Worm (Caenorhabditis elegans) whole organism, L1 larva: ENCODE results near the gene F45E12.6.

Source experiments
- C04F5.9 ChIP-seq: sonication (generic microtip); optimal IDR thresholded peaks from 2 replicates; lab custom pipeline; 2016; ENCODE audit warnings: missing genetic modification characterization, missing compliant biosample characterization
- C16A3.4 ChIP-seq: fragments of 150-350 bp; optimal IDR thresholded peaks from 2 replicates; lab custom pipeline; 2014; ENCODE audit warnings: missing biosample characterization, missing genetic modification characterization
- C34B4.2 ChIP-seq: sonication (generic microtip); optimal IDR thresholded peaks from 2 replicates; lab custom pipeline; 2017; ENCODE audit warnings: mild to moderate bottlenecking, missing genetic modification characterization, missing compliant biosample characterization
- F16B12.6 ChIP-seq: fragments of 150-350 bp; optimal IDR thresholded peaks from 2 replicates; lab custom pipeline; 2014; ENCODE audit warnings: missing biosample characterization, missing genetic modification characterization
- aha-1 ChIP-seq: fragments of 150-350 bp; optimal IDR thresholded peaks from 2 replicates; lab custom pipeline; 2014; ENCODE audit warnings: missing biosample characterization, missing genetic modification characterization
- alr-1 ChIP-seq: fragments of 200-800 bp; sonication (Bioruptor generic); optimal IDR thresholded peaks from 2 replicates; lab custom pipeline; 2018; ENCODE audit warnings: borderline replicate concordance, mild to moderate bottlenecking, missing genetic modification characterization, missing compliant biosample characterization
- ceh-8 ChIP-seq: fragments of 200-800 bp; sonication (Bioruptor generic); optimal IDR thresholded peaks from 2 replicates; lab custom pipeline; 2018; ENCODE audit warnings: mild to moderate bottlenecking, missing genetic modification characterization, moderate library complexity, missing compliant biosample characterization
- ces-1 ChIP-seq: fragments of 150-350 bp; optimal IDR thresholded peaks from 2 replicates; lab custom pipeline; 2014; ENCODE audit warnings: missing biosample characterization, missing genetic modification reagents, missing genetic modification characterization
- dsc-1 ChIP-seq: sonication (generic microtip); optimal IDR thresholded peaks from 2 replicates; lab custom pipeline; 2016; ENCODE audit warnings: mild to moderate bottlenecking, missing genetic modification characterization, missing compliant biosample characterization
- efl-1 ChIP-seq, 4 experiments: fragments of 150-350 bp; optimal IDR thresholded peaks in 3 of 4; peaks in 1 of 4; 1 replicate in 1 of 4; 2 replicates in 3 of 4; lab custom pipeline; 2014; ENCODE audit warnings: missing biosample characterization in 2 of 4, missing genetic modification characterization in 2 of 4, missing genetic modification reagents in 2 of 4
- egl-13 ChIP-seq: sonication (generic microtip); optimal IDR thresholded peaks from 2 replicates; lab custom pipeline; 2016; ENCODE audit warnings: missing genotype, missing genetic modification reagents, missing genetic modification characterization, missing compliant biosample characterization
- elt-2 ChIP-seq: sonication (generic microtip); optimal IDR thresholded peaks from 2 replicates; lab custom pipeline; 2016; ENCODE audit warnings: missing genetic modification characterization, mild to moderate bottlenecking, inconsistent platforms, missing compliant biosample characterization, missing genetic modification reagents
- ets-5 ChIP-seq: fragments of 200-800 bp; sonication (Bioruptor generic); IDR thresholded peaks from 2 replicates; pipeline ENCODE4 v1.3.6; 2022; ENCODE audit warnings: missing genetic modification characterization, missing compliant biosample characterization
- fkh-4 ChIP-seq: sonication (generic microtip); optimal IDR thresholded peaks from 2 replicates; lab custom pipeline; 2016; ENCODE audit warnings: missing compliant biosample characterization, missing genetic modification characterization, borderline replicate concordance
- fkh-8 ChIP-seq: sonication (generic microtip); optimal IDR thresholded peaks from 2 replicates; lab custom pipeline; 2016; ENCODE audit warnings: mild to moderate bottlenecking, missing genetic modification characterization, missing compliant biosample characterization
- fos-1 ChIP-seq: fragments of 150-350 bp; optimal IDR thresholded peaks from 2 replicates; lab custom pipeline; 2014; ENCODE audit warnings: missing biosample characterization, missing genetic modification characterization
- hpl-2 ChIP-seq: fragments of 150-350 bp; optimal IDR thresholded peaks from 2 replicates; lab custom pipeline; 2014; ENCODE audit warnings: missing biosample characterization, missing genetic modification reagents, missing genetic modification characterization
- irx-1 ChIP-seq: sonication (generic microtip); optimal IDR thresholded peaks from 2 replicates; lab custom pipeline; 2016; ENCODE audit warnings: missing genetic modification characterization, missing compliant biosample characterization
- lin-13 ChIP-seq: fragments of 150-350 bp; optimal IDR thresholded peaks from 2 replicates; lab custom pipeline; 2014; ENCODE audit warnings: missing biosample characterization, missing genetic modification reagents, missing genetic modification characterization
- lin-14 ChIP-seq: fragments of 200-800 bp; sonication (Bioruptor generic); optimal IDR thresholded peaks from 2 replicates; lab custom pipeline; 2018; ENCODE audit warnings: mild to moderate bottlenecking, missing genetic modification characterization, moderate library complexity, missing compliant biosample characterization
- lin-35 ChIP-seq, 2 experiments: fragments of 150-350 bp; optimal IDR thresholded peaks; 2 replicates each; lab custom pipeline; 2014; ENCODE audit warnings: missing biosample characterization in 2 of 2, missing genetic modification characterization in 2 of 2, missing genetic modification reagents in 2 of 2
- lin-39 ChIP-seq: fragments of 150-350 bp; optimal IDR thresholded peaks from 2 replicates; lab custom pipeline; 2014; ENCODE audit warnings: missing biosample characterization, missing genetic modification reagents, missing genetic modification characterization
- lir-3 ChIP-seq: sonication (generic microtip); optimal IDR thresholded peaks from 2 replicates; lab custom pipeline; 2016; ENCODE audit warnings: mild to moderate bottlenecking, missing genetic modification characterization, moderate library complexity, missing compliant biosample characterization; ENCODE audit not compliant: poor library complexity
- lsy-2 ChIP-seq, 2 experiments: fragments of 150-350 bp; optimal IDR thresholded peaks; 2 replicates each; lab custom pipeline; 2014; ENCODE audit warnings: missing biosample characterization in 2 of 2, missing genetic modification characterization in 2 of 2
- mab-9 ChIP-seq: fragments of 200-800 bp; sonication (Bioruptor generic); IDR thresholded peaks from 2 replicates; pipeline ENCODE4 v1.3.6; 2022; ENCODE audit warnings: missing genetic modification reagents, missing genetic modification characterization, missing compliant biosample characterization
- mef-2 ChIP-seq: fragments of 150-350 bp; optimal IDR thresholded peaks from 2 replicates; lab custom pipeline; 2014; ENCODE audit warnings: missing biosample characterization, missing genetic modification characterization
- mep-1 ChIP-seq: fragments of 150-350 bp; optimal IDR thresholded peaks from 2 replicates; lab custom pipeline; 2014; ENCODE audit warnings: missing biosample characterization, missing genetic modification characterization
- nhr-11 ChIP-seq: fragments of 150-350 bp; optimal IDR thresholded peaks from 2 replicates; lab custom pipeline; 2014; ENCODE audit warnings: missing biosample characterization, missing genetic modification characterization
- nhr-19 ChIP-seq: fragments of 200-800 bp; sonication (Bioruptor generic); conservative IDR thresholded peaks from 2 replicates; pipeline ENCODE4 v1.3.6; 2022; ENCODE audit warnings: missing genetic modification characterization, missing compliant biosample characterization
- nhr-20 ChIP-seq: sonication (generic microtip); optimal IDR thresholded peaks from 2 replicates; lab custom pipeline; 2016; ENCODE audit warnings: mild to moderate bottlenecking, missing genetic modification characterization, missing compliant biosample characterization
- nhr-237 ChIP-seq: fragments of 150-350 bp; optimal IDR thresholded peaks from 2 replicates; lab custom pipeline; 2014; ENCODE audit warnings: missing biosample characterization, missing genetic modification characterization
- nhr-47 ChIP-seq: sonication (generic microtip); optimal IDR thresholded peaks from 2 replicates; lab custom pipeline; 2016; ENCODE audit warnings: mild to moderate bottlenecking, missing genetic modification characterization, moderate library complexity, missing compliant biosample characterization
- nhr-71 ChIP-seq: sonication (generic microtip); optimal IDR thresholded peaks from 2 replicates; lab custom pipeline; 2016; ENCODE audit warnings: mild to moderate bottlenecking, missing genetic modification characterization, moderate library complexity, missing compliant biosample characterization
- nhr-76 ChIP-seq: sonication (generic microtip); optimal IDR thresholded peaks from 2 replicates; lab custom pipeline; 2017; ENCODE audit warnings: missing biosample characterization, missing genetic modification characterization
- nhr-77 ChIP-seq: fragments of 150-350 bp; optimal IDR thresholded peaks from 2 replicates; lab custom pipeline; 2014; ENCODE audit warnings: missing biosample characterization, missing genetic modification characterization
- nhr-85 ChIP-seq: sonication (generic microtip); peaks from one replicate; lab custom pipeline; 2016; ENCODE audit warnings: missing genetic modification characterization, inconsistent platforms, missing compliant biosample characterization
- nhr-90 ChIP-seq: sonication (generic microtip); optimal IDR thresholded peaks from 2 replicates; lab custom pipeline; 2016; ENCODE audit warnings: mild to moderate bottlenecking, missing genetic modification characterization, missing compliant biosample characterization; ENCODE audit not compliant: poor library complexity
- pag-3 ChIP-seq: sonication (generic microtip); optimal IDR thresholded peaks from 2 replicates; lab custom pipeline; 2017; ENCODE audit warnings: missing genetic modification characterization, mild to moderate bottlenecking, missing compliant biosample characterization, antibody characterized with exemption, borderline replicate concordance; ENCODE audit not compliant: insufficient read depth
- sox-4 ChIP-seq: sonication (generic microtip); optimal IDR thresholded peaks from 2 replicates; lab custom pipeline; 2016; ENCODE audit warnings: missing genetic modification characterization, missing compliant biosample characterization
- sup-37 ChIP-seq: fragments of 200-800 bp; sonication (Bioruptor generic); optimal IDR thresholded peaks from 2 replicates; lab custom pipeline; 2018; ENCODE audit warnings: mild to moderate bottlenecking, missing genetic modification characterization, missing compliant biosample characterization
- swsn-7 ChIP-seq: sonication (generic microtip); optimal IDR thresholded peaks from 2 replicates; lab custom pipeline; 2016; ENCODE audit warnings: missing genetic modification characterization, missing compliant biosample characterization
- tbx-2 ChIP-seq: sonication (generic microtip); optimal IDR thresholded peaks from 2 replicates; lab custom pipeline; 2016; ENCODE audit warnings: missing genetic modification characterization, missing compliant biosample characterization
- tlp-1 ChIP-seq: fragments of 150-350 bp; optimal IDR thresholded peaks from 2 replicates; lab custom pipeline; 2014; ENCODE audit warnings: missing biosample characterization, missing genetic modification characterization
- unc-130 ChIP-seq: fragments of 150-350 bp; optimal IDR thresholded peaks from 2 replicates; lab custom pipeline; 2017; ENCODE audit warnings: missing biosample characterization, missing genetic modification characterization, inconsistent platforms
- unc-86 ChIP-seq: sonication (generic microtip); optimal IDR thresholded peaks from 2 replicates; lab custom pipeline; 2016; ENCODE audit warnings: missing genetic modification characterization, missing compliant biosample characterization
- unc-98 ChIP-seq: fragments of 200-800 bp; sonication (Bioruptor generic); IDR thresholded peaks from 2 replicates; pipeline ENCODE4 v1.3.6; 2022; ENCODE audit warnings: missing genetic modification characterization, missing compliant biosample characterization
- vab-15 ChIP-seq: sonication (generic microtip); optimal IDR thresholded peaks from 2 replicates; lab custom pipeline; 2017; ENCODE audit warnings: missing genotype, mild to moderate bottlenecking, missing genetic modification characterization, missing compliant biosample characterization
- xbp-1 ChIP-seq: sonication (generic microtip); optimal IDR thresholded peaks from 2 replicates; lab custom pipeline; 2016; ENCODE audit warnings: missing genetic modification characterization, missing compliant biosample characterization
- zag-1 ChIP-seq: fragments of 150-350 bp; optimal IDR thresholded peaks from 2 replicates; lab custom pipeline; 2014; ENCODE audit warnings: missing biosample characterization, missing genetic modification characterization
- ztf-11 ChIP-seq, 2 experiments: sonication (generic microtip); optimal IDR thresholded peaks; 2 replicates each; lab custom pipeline; 2016 to 2017; ENCODE audit warnings: missing genetic modification characterization in 2 of 2, missing biosample characterization in 1 of 2, missing compliant biosample characterization in 1 of 2

The F45E12.6 gene

DNA sequence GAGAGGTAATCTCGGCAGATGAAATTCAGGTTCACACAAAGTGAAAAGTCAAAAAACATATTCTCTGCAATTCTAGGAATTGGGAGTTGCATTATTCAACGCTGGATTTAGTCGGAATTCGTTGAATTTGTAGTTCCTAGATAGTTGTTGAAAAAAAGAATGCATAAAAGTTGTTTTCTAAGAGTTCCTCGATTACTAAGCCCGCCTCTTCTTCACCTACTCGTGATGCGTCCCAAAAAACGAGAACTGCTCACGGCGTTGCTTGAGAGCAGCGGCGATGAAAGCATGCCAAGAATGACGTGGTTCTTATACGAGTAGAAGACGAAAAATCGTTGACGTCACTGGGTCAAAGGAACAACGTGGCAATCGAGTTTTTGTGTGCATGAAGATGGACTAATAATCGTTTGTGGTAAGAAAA is 11.1 kb upstream of the F45E12.6 start (continued):
- TF ChIP-seq swsn-7 (tag; lab: Kevin White, UChicago) (peak; percentile 6), unc-130 (tag; lab: Kevin White, UChicago) (no peak), unc-98 (GFP tag; lab: Robert Waterston, UW) (no peak), nhr-76 (no peak), C34B4.2 (tag; lab: Kevin White, UChicago) (no peak), alr-1 (tag; lab: Kevin White, UChicago) (no peak), nhr-47 (tag; lab: Kevin White, UChicago) (peak; percentile 59), fos-1 (no peak), fkh-8 (tag; lab: Kevin White, UChicago) (peak; percentile 92), C16A3.4 (tag; lab: Kevin White, UChicago) (no peak), aha-1 (tag; lab: Kevin White, UChicago) (no peak), ztf-11 (tag; optimal IDR thresholded peaks at IDR 0.05; lab: Kevin White, UChicago) (no peak), lin-13 (GFP tag; lab: Kevin White, UChicago) (no peak), nhr-11 (tag; lab: Kevin White, UChicago) (no peak), mep-1 (tag; lab: Kevin White, UChicago) (peak; percentile 22), nhr-90 (no peak), nhr-77 (tag; lab: Kevin White, UChicago) (no peak), elt-2 (tag; lab: Kevin White, UChicago) (no peak), egl-13 (no peak), sup-37 (GFP tag; lab: Kevin White, UChicago) (no peak), nhr-19 (GFP tag; lab: Robert Waterston, UW) (no peak), sox-4 (tag; lab: Kevin White, UChicago) (peak; percentile 26), lsy-2 (tag; optimal IDR thresholded peaks at IDR 0.05; lab: Kevin White, UChicago) (no peak), fkh-4 (tag; lab: Kevin White, UChicago) (no peak), lin-39 (tag; lab: Kevin White, UChicago) (no peak), F16B12.6 (no peak), pag-3 (tag; lab: Kevin White, UChicago) (no peak), zag-1 (tag; lab: Kevin White, UChicago) (no peak), C04F5.9 (tag; lab: Kevin White, UChicago) (no peak), tbx-2 (tag; lab: Kevin White, UChicago) (no peak), tlp-1 (tag; lab: Kevin White, UChicago) (no peak), vab-15 (tag; lab: Kevin White, UChicago) (no peak), nhr-71 (tag; lab: Kevin White, UChicago) (peak; percentile 75), nhr-20 (no peak), ceh-8 (GFP tag; lab: Kevin White, UChicago) (no peak), lin-14 (GFP tag; lab: Kevin White, UChicago) (peak; percentile 63), ets-5 (GFP tag; lab: Robert Waterston, UW) (no peak), hpl-2 (GFP tag; lab: Kevin White, UChicago) (no peak), efl-1 (optimal IDR thresholded peaks at IDR 0.05; lab: Kevin White, UChicago) (no peak), efl-1 (GFP tag; optimal IDR thresholded peaks at IDR 0.05 in 1 of 2; lab: Kevin White, UChicago) (no peak), irx-1 (no peak), xbp-1 (tag; lab: Kevin White, UChicago) (peak; percentile 16), dsc-1 (tag; lab: Kevin White, UChicago) (peak; percentile 47), mef-2 (tag; lab: Kevin White, UChicago) (peak; percentile 50), lir-3 (tag; lab: Kevin White, UChicago) (no peak), unc-86 (tag; lab: Kevin White, UChicago) (peak; percentile 48), nhr-85 (tag; lab: Kevin White, UChicago) (no peak), ces-1 (GFP tag; lab: Kevin White, UChicago) (no peak), nhr-237 (tag; lab: Kevin White, UChicago) (no peak), lin-35 (GFP tag; optimal IDR thresholded peaks at IDR 0.05; lab: Kevin White, UChicago) (no peak), mab-9 (GFP tag; lab: Robert Waterston, UW) (no peak)
